Worm (Caenorhabditis elegans) whole organism, L2 larva: ENCODE results near the gene kcmf-1.

Experiments
- mab-5 ChIP-seq: fragments of 150-350 bp; optimal IDR thresholded peaks from 2 replicates; lab custom pipeline; 2014; ENCODE audit warnings: missing biosample characterization, missing genetic modification characterization
- nhr-11 ChIP-seq: fragments of 150-350 bp; optimal IDR thresholded peaks from 2 replicates; lab custom pipeline; 2014; ENCODE audit warnings: missing biosample characterization, missing genetic modification characterization

ce11 chrIII:7858407-7859029 is 29.3 kb downstream of the kcmf-1 start, which contains the start of the genes coq-5 and ufm-1:
- no peak for TF ChIP-seq mab-5
- TF ChIP-seq nhr-11 (tag; lab: Kevin White, UChicago), result no peak
